Fruit fly (Drosophila melanogaster): Measurements from ENCODE around the gene CG7484.

Gene CG7484

dm6 chr3L:17637809-17638208 is 16.6 kb upstream of the CG7484 start:
- no peak for TF ChIP-seq rgr (GFP tag; optimal IDR thresholded peaks at IDR 0.05)
- TF ChIP-seq dl (GFP tag; optimal IDR thresholded peaks at IDR 0.05; ENCODE audit: insufficient read depth in 1 of 2, partially characterized antibody in 2 of 2) = no peak
- no peak for TF ChIP-seq Vsx2 (GFP tag; optimal IDR thresholded peaks at IDR 0.05; ENCODE audit: partially characterized antibody)
- no peak for TF ChIP-seq h (GFP tag; optimal IDR thresholded peaks at IDR 0.05)
- no peak for TF ChIP-seq CG9705 (GFP tag; optimal IDR thresholded peaks at IDR 0.05)
- no peak for TF ChIP-seq woc (GFP tag; optimal IDR thresholded peaks at IDR 0.05)
- TF ChIP-seq tai (GFP tag; optimal IDR thresholded peaks at IDR 0.05) = no peak
- no peak for TF ChIP-seq psq (GFP tag; optimal IDR thresholded peaks at IDR 0.05)
- TF ChIP-seq fru (GFP tag; optimal IDR thresholded peaks at IDR 0.05) = no peak
- TF ChIP-seq Myc (optimal IDR thresholded peaks at IDR 0.05) = no peak
- no peak for TF ChIP-seq Abd-B (GFP tag; optimal IDR thresholded peaks at IDR 0.05)
- no peak for TF ChIP-seq usp (GFP tag; optimal IDR thresholded peaks at IDR 0.05)
- no peak for TF ChIP-seq jim (GFP tag; optimal IDR thresholded peaks at IDR 0.05)

DNA sequence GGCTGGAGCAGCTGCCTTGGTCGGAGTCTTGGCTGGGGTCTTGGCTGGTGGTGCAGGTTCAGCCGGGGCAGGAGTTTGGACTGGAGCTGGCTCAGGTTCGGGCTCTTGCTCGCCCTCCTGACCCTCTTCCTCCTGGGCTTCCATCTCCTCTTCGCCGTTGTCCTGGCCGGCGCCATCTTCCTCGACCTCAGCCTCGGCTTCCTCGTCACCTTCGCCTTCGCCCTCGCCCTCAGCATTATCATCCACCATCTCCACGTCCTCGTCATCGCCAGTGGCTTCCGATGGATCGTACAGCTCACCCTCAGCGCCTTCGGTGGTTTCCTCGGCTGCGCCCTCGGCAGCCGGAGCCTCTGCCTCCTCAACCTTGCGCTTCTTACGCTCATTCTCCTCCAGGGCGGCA is 15.8 kb upstream of the CG7484 start:
- TF ChIP-seq jim (GFP tag; optimal IDR thresholded peaks at IDR 0.05) = no peak
- TF ChIP-seq ey (GFP tag; optimal IDR thresholded peaks at IDR 0.05) = no peak
- no peak for TF ChIP-seq dl (GFP tag; optimal IDR thresholded peaks at IDR 0.05; ENCODE audit: insufficient read depth in 1 of 2, partially characterized antibody in 2 of 2)
- no peak for TF ChIP-seq usp (GFP tag; optimal IDR thresholded peaks at IDR 0.05)
- no peak for TF ChIP-seq CG32264 (GFP tag; optimal IDR thresholded peaks at IDR 0.05)
- no peak for TF ChIP-seq Dif (GFP tag; optimal IDR thresholded peaks at IDR 0.05; ENCODE audit: partially characterized antibody)
- TF ChIP-seq Myc (optimal IDR thresholded peaks at IDR 0.05) = no peak
- no peak for TF ChIP-seq dsf (GFP tag; optimal IDR thresholded peaks at IDR 0.05; ENCODE audit: borderline replicate concordance)
- no peak for TF ChIP-seq Hr78 (GFP tag; optimal IDR thresholded peaks at IDR 0.05)
- no peak for TF ChIP-seq Hnf4 (GFP tag; optimal IDR thresholded peaks at IDR 0.05)
- TF ChIP-seq rgr (GFP tag; optimal IDR thresholded peaks at IDR 0.05) = no peak

dm6 chr3L:17642017-17642416 is 12.4 kb upstream of the CG7484 start:
- no peak for TF ChIP-seq psq (GFP tag; optimal IDR thresholded peaks at IDR 0.05)
- peak; percentile 87 for TF ChIP-seq Dfd (GFP tag; optimal IDR thresholded peaks at IDR 0.05)
- TF ChIP-seq br (GFP tag; optimal IDR thresholded peaks at IDR 0.05) = no peak

DNA sequence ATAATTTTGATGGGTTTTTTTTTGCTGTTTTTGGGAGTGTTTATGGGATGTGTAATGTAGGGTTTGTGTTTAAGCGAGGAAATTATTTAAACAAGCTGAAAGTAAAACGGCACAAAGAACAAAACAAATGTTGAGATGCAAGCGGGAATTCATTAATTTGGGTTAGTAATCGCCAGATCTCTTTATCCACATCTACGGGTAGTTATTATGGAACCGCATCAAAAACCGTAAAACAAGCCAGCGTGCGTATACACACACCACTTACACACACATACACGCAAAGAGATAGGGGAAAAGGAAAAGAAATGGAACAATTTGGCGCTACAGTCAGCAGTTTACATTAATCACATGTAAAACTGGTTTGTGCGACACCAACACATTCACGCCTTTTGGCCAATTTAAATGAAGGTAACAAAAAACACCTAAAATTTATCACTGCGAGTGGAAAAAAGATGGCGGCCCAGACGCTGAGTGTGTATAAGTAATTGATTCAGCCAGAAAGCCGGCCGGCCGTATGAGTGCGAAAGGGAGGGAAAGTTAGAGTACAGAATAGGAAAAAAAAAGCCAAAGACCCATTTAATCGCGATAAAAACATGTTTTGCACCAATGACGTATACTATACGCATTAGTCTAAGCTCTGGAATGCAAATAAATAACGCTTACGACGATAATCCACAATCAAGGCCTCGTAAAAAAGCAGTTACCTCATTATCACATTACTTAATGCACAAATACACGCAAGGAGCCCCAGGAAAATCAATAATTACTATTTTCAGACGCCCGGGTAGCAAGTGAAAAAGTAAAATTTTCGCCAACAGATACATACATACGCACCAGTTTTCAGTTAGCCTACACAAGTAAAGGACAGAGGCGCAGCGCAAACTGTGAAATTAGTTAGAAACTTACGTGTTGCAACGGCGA is 10.2 kb upstream of the CG7484 start:
- TF ChIP-seq Vsx2 (GFP tag; optimal IDR thresholded peaks at IDR 0.05; ENCODE audit: partially characterized antibody) = peak; percentile 55
- no peak for TF ChIP-seq dmrt93B (GFP tag; optimal IDR thresholded peaks at IDR 0.05)
- TF ChIP-seq rgr (GFP tag; optimal IDR thresholded peaks at IDR 0.05) = no peak
- no peak for TF ChIP-seq Hr83 (GFP tag; optimal IDR thresholded peaks at IDR 0.05; ENCODE audit: poor library complexity, severe bottlenecking)
- TF ChIP-seq Myc (optimal IDR thresholded peaks at IDR 0.05) = no peak
- no peak for TF ChIP-seq CG9705 (GFP tag; optimal IDR thresholded peaks at IDR 0.05)
- no peak for TF ChIP-seq usp (GFP tag; optimal IDR thresholded peaks at IDR 0.05)
- no peak for TF ChIP-seq ey (GFP tag; optimal IDR thresholded peaks at IDR 0.05)
- TF ChIP-seq Dfd (GFP tag; optimal IDR thresholded peaks at IDR 0.05) = no peak
- no peak for TF ChIP-seq tai (GFP tag; optimal IDR thresholded peaks at IDR 0.05)
- peak; percentile 2 for TF ChIP-seq woc (GFP tag; optimal IDR thresholded peaks at IDR 0.05)
- TF ChIP-seq HLH106 (tag; optimal IDR thresholded peaks at IDR 0.05) = no peak
- no peak for TF ChIP-seq br (GFP tag; optimal IDR thresholded peaks at IDR 0.05)
- no peak for TF ChIP-seq Dif (GFP tag; optimal IDR thresholded peaks at IDR 0.05; ENCODE audit: partially characterized antibody)
- no peak for TF ChIP-seq foxo (GFP tag; optimal IDR thresholded peaks at IDR 0.05)
- no peak for TF ChIP-seq CrebA (GFP tag; optimal IDR thresholded peaks at IDR 0.05; ENCODE audit: borderline replicate concordance)
- TF ChIP-seq psq (GFP tag; optimal IDR thresholded peaks at IDR 0.05) = peak; percentile 28
- no peak for TF ChIP-seq jim (GFP tag; optimal IDR thresholded peaks at IDR 0.05)
- no peak for TF ChIP-seq dsf (GFP tag; optimal IDR thresholded peaks at IDR 0.05; ENCODE audit: borderline replicate concordance)
- TF ChIP-seq CG32264 (GFP tag; optimal IDR thresholded peaks at IDR 0.05) = no peak
- no peak for TF ChIP-seq N (GFP tag; optimal IDR thresholded peaks at IDR 0.05)

- no peak for TF ChIP-seq lola (GFP tag; optimal IDR thresholded peaks at IDR 0.05)
- peak; percentile 35 for TF ChIP-seq woc (GFP tag; optimal IDR thresholded peaks at IDR 0.05)
- no peak for TF ChIP-seq pan (optimal IDR thresholded peaks at IDR 0.05)
- TF ChIP-seq br (GFP tag; optimal IDR thresholded peaks at IDR 0.05) = no peak
- no peak for TF ChIP-seq N (GFP tag; optimal IDR thresholded peaks at IDR 0.05)
- TF ChIP-seq tai (GFP tag; optimal IDR thresholded peaks at IDR 0.05) = peak; percentile 82
- TF ChIP-seq Hr78 (GFP tag; optimal IDR thresholded peaks at IDR 0.05) = no peak
- peak; percentile 8 for TF ChIP-seq jim (GFP tag; optimal IDR thresholded peaks at IDR 0.05)
- peak; percentile 60 for TF ChIP-seq Hnf4 (GFP tag; optimal IDR thresholded peaks at IDR 0.05)
- peak; percentile 55 for TF ChIP-seq dsf (GFP tag; optimal IDR thresholded peaks at IDR 0.05; ENCODE audit: borderline replicate concordance)
- no peak for TF ChIP-seq OdsH (GFP tag; optimal IDR thresholded peaks at IDR 0.05)
- peak; percentile 94 for TF ChIP-seq Hr83 (GFP tag; optimal IDR thresholded peaks at IDR 0.05; ENCODE audit: poor library complexity, severe bottlenecking)
- peak; percentile 51 for TF ChIP-seq Jra (GFP tag; optimal IDR thresholded peaks at IDR 0.05)
- no peak for TF ChIP-seq Myc (optimal IDR thresholded peaks at IDR 0.05)
- peak in 1 of 2 experiments; percentile 13 for TF ChIP-seq dl (GFP tag; optimal IDR thresholded peaks at IDR 0.05; ENCODE audit: insufficient read depth in 1 of 2, partially characterized antibody in 2 of 2)
- TF ChIP-seq Vsx2 (GFP tag; optimal IDR thresholded peaks at IDR 0.05; ENCODE audit: partially characterized antibody) = peak; percentile 89
- TF ChIP-seq sv (GFP tag; optimal IDR thresholded peaks at IDR 0.05) = peak; percentile 42
- peak; percentile 84 for TF ChIP-seq brk (GFP tag; optimal IDR thresholded peaks at IDR 0.05)
- peak; percentile 17 for TF ChIP-seq ey (GFP tag; optimal IDR thresholded peaks at IDR 0.05)
- no peak for TF ChIP-seq Dfd (GFP tag; optimal IDR thresholded peaks at IDR 0.05)
- TF ChIP-seq Mio (GFP tag; optimal IDR thresholded peaks at IDR 0.05) = no peak
- no peak for TF ChIP-seq CrebA (GFP tag; optimal IDR thresholded peaks at IDR 0.05; ENCODE audit: borderline replicate concordance)
- no peak for TF ChIP-seq Abd-B (GFP tag; optimal IDR thresholded peaks at IDR 0.05)
- TF ChIP-seq sage (GFP tag; optimal IDR thresholded peaks at IDR 0.05) = no peak
- peak; percentile 36 for TF ChIP-seq HLH106 (tag; optimal IDR thresholded peaks at IDR 0.05)
- no peak for TF ChIP-seq dmrt93B (GFP tag; optimal IDR thresholded peaks at IDR 0.05)
Measured at dm6 chr3L:17644906-17645244, 9.5 kb upstream of the CG7484 start, which contains the start of gene Pep. Gene Pep, minus strand, starts transcription at chr3L:17645036.

All from whole organism, wandering third instar larva.